Worm (Caenorhabditis elegans): ENCODE data around the gene ZK829.1.

ZK829.1 gene

ce11 chrIV:11928388-11928787 lies 13.8 kb downstream of the ZK829.1 start (continued):
- no peak for TF ChIP-seq zfh-2 (GFP tag; conservative IDR thresholded peaks at IDR 0.05)
- no peak for TF ChIP-seq ceh-40 (GFP tag; IDR thresholded peaks at IDR 0.05)
- TF ChIP-seq tbx-9 (tag; optimal IDR thresholded peaks at IDR 0.05; ENCODE audit: borderline replicate concordance) = no peak
- no peak for TF ChIP-seq atf-7 (tag; optimal IDR thresholded peaks at IDR 0.05)
- TF ChIP-seq nhr-179 (tag; optimal IDR thresholded peaks at IDR 0.05) = no peak
- TF ChIP-seq K12H6.12 (tag; optimal IDR thresholded peaks at IDR 0.05) = peak; percentile 30
- TF ChIP-seq F57C9.4 (tag; optimal IDR thresholded peaks at IDR 0.05) = no peak
- TF ChIP-seq lin-26 (GFP tag; IDR thresholded peaks at IDR 0.05) = peak; percentile 51; the same call in 1 of the 2 replicates
- TF ChIP-seq egrh-3 (GFP tag; IDR thresholded peaks at IDR 0.05) = peak; percentile 21; the same call in 1 of the 2 replicates
- peak; percentile 50 for TF ChIP-seq lsl-1 (GFP tag; optimal IDR thresholded peaks at IDR 0.05)
- no peak for TF ChIP-seq F10E7.11 (tag; optimal IDR thresholded peaks at IDR 0.05)
- TF ChIP-seq cebp-2 (GFP tag; IDR thresholded peaks at IDR 0.05) = no peak
- TF ChIP-seq F55B11.4 (tag; optimal IDR thresholded peaks at IDR 0.05; ENCODE audit: borderline replicate concordance, insufficient read depth) = no peak
- no peak for TF ChIP-seq xnd-1 (tag; optimal IDR thresholded peaks at IDR 0.05)
- TF ChIP-seq nfya-1 (tag; optimal IDR thresholded peaks at IDR 0.05; ENCODE audit: borderline replicate concordance, insufficient read depth) = no peak
- TF ChIP-seq attf-3 (GFP tag; conservative IDR thresholded peaks at IDR 0.05) = no peak
- no peak for TF ChIP-seq ztf-28 (GFP tag; IDR thresholded peaks at IDR 0.05)
- no peak for TF ChIP-seq C06A6.2 (GFP tag; conservative IDR thresholded peaks at IDR 0.05)
- peak; percentile 44 for TF ChIP-seq hrde-1 (tag; optimal IDR thresholded peaks at IDR 0.05; ENCODE audit: borderline replicate concordance)
- TF ChIP-seq madf-3 (GFP tag; IDR thresholded peaks at IDR 0.05) = 0 out of 2 replicates have a peak, but pooled peaks have one; percentile 56
- peak; percentile 60 for TF ChIP-seq ztf-18 (tag; optimal IDR thresholded peaks at IDR 0.05)
- TF ChIP-seq zim-3 (tag; optimal IDR thresholded peaks at IDR 0.05) = peak; percentile 55
- TF ChIP-seq ztf-26 (tag; optimal IDR thresholded peaks at IDR 0.05) = peak; percentile 18
- no peak for TF ChIP-seq aptf-3 (GFP tag; IDR thresholded peaks at IDR 0.05)
- TF ChIP-seq lsy-27 (tag; optimal IDR thresholded peaks at IDR 0.05; ENCODE audit: borderline replicate concordance, insufficient read depth) = no peak
- no peak for TF ChIP-seq egl-44 (GFP tag; IDR thresholded peaks at IDR 0.05)
- TF ChIP-seq athp-1 (tag; optimal IDR thresholded peaks at IDR 0.05) = peak; percentile 16
- TF ChIP-seq mxl-1 (tag; optimal IDR thresholded peaks at IDR 0.05) = no peak
- no peak for TF ChIP-seq nfya-2 (GFP tag; IDR thresholded peaks at IDR 0.05)
- no peak for TF ChIP-seq lin-35 (GFP tag; optimal IDR thresholded peaks at IDR 0.05)
- TF ChIP-seq tlf-1 (GFP tag; optimal IDR thresholded peaks at IDR 0.05) = no peak
- no peak for TF ChIP-seq ztf-3 (GFP tag; optimal IDR thresholded peaks at IDR 0.05)
- TF ChIP-seq C17E4.6 (GFP tag; IDR thresholded peaks at IDR 0.05) = no peak
- TF ChIP-seq unc-62 (GFP tag; optimal IDR thresholded peaks at IDR 0.05) = no peak
- no peak for TF ChIP-seq ztf-22 (GFP tag; optimal IDR thresholded peaks at IDR 0.05)
- TF ChIP-seq hmg-20 (GFP tag; IDR thresholded peaks at IDR 0.05) = no peak
- no peak for TF ChIP-seq sptf-2 (GFP tag; optimal IDR thresholded peaks at IDR 0.05)
- no peak for TF ChIP-seq F57A8.1 (GFP tag; optimal IDR thresholded peaks at IDR 0.05)
- no peak for TF ChIP-seq dpl-1 (GFP tag; optimal IDR thresholded peaks at IDR 0.05)
- TF ChIP-seq ztf-6 (GFP tag; IDR thresholded peaks at IDR 0.05) = 0 out of 2 replicates have a peak, but pooled peaks have one; percentile 38
- no peak for TF ChIP-seq snpc-1.1 (tag; optimal IDR thresholded peaks at IDR 0.05; ENCODE audit: insufficient read depth)
- no peak for TF ChIP-seq Y79H2A.3 (GFP tag; conservative IDR thresholded peaks at IDR 0.05)
- no peak for TF ChIP-seq aptf-2 (GFP tag; conservative IDR thresholded peaks at IDR 0.05)
- no peak for TF ChIP-seq dpff-1 (tag; optimal IDR thresholded peaks at IDR 0.05)
- TF ChIP-seq ccch-3 (GFP tag; optimal IDR thresholded peaks at IDR 0.05) = no peak
- no peak for TF ChIP-seq mel-28 (tag; optimal IDR thresholded peaks at IDR 0.05; ENCODE audit: borderline replicate concordance)
- no peak for TF ChIP-seq snpc-3.4 (tag; optimal IDR thresholded peaks at IDR 0.05)
- TF ChIP-seq B0035.1 (tag; optimal IDR thresholded peaks at IDR 0.05) = no peak
